Fruit fly (Drosophila melanogaster) S2 (cell line): ENCODE data around the gene Atg5.

Experiments
- CG8478 ChIP-seq: fragments of >200 bp; optimal IDR thresholded peaks from 2 replicates; lab custom pipeline; 2018
- CTCF ChIP-seq, 2 experiments: fragments of >200 bp; optimal IDR thresholded peaks; 2 replicates each; lab custom pipeline; 2018

- TF ChIP-seq CG8478 (lab: Kevin White, UChicago) = no peak
- no peak for TF ChIP-seq CTCF (optimal IDR thresholded peaks at IDR 0.05; lab: Kevin White, UChicago)
Measured at dm6 chrX:7319053-7319702, 4.4 kb downstream of the Atg5 start.
